Fruit fly (Drosophila melanogaster) whole organism, embryonic: ENCODE results near the gene CG13144.

Experiments used
- ATbp ChIP-seq: fragments of 200-800 bp; sonication (Bioruptor generic); optimal IDR thresholded peaks from 2 replicates; lab custom pipeline; 2017; ENCODE audit warnings: missing biosample characterization, mild to moderate bottlenecking, missing genetic modification characterization, missing genetic modification reagents
- Ada2b ChIP-seq: fragments of 200-800 bp; sonication (Bioruptor generic); IDR thresholded peaks from 2 replicates; pipeline ENCODE4 v1.3.6; 2022; ENCODE audit warnings: missing biosample characterization, missing genetic modification characterization
- CG11456 ChIP-seq: fragments of 200-800 bp; sonication (Bioruptor generic); IDR thresholded peaks from 3 replicates; pipeline ENCODE4 v1.3.6; 2022; ENCODE audit warnings: missing biosample characterization, missing genetic modification characterization
- CG11696 ChIP-seq: fragments of 200-800 bp; sonication (Bioruptor generic); IDR thresholded peaks from 2 replicates; pipeline ENCODE4 v1.3.6; 2022; ENCODE audit warnings: missing biosample characterization, missing genetic modification characterization
- CG12236 ChIP-seq: fragments of 200-800 bp; sonication (Bioruptor generic); optimal IDR thresholded peaks from 2 replicates; lab custom pipeline; 2016; ENCODE audit warnings: missing biosample characterization, missing genetic modification characterization
- CG17186 ChIP-seq: fragments of 200-800 bp; sonication (Bioruptor generic); optimal IDR thresholded peaks from 3 replicates; lab custom pipeline; 2017; ENCODE audit warnings: missing biosample characterization, missing genetic modification reagents, missing genetic modification characterization
- CG17568 ChIP-seq: fragments of 200-800 bp; sonication (Bioruptor generic); optimal IDR thresholded peaks from 2 replicates; lab custom pipeline; 2018; ENCODE audit warnings: missing biosample characterization, mild to moderate bottlenecking, missing genetic modification characterization, moderate library complexity
- CG18619 ChIP-seq: fragments of 200-800 bp; sonication (Bioruptor generic); optimal IDR thresholded peaks from 3 replicates; lab custom pipeline; 2017; ENCODE audit warnings: missing biosample characterization, mild to moderate bottlenecking, missing genetic modification characterization
- CG18764 ChIP-seq: fragments of 200-800 bp; sonication (Bioruptor generic); optimal IDR thresholded peaks from 3 replicates; lab custom pipeline; 2016; ENCODE audit warnings: missing biosample characterization, missing genetic modification characterization
- CG2712 ChIP-seq: fragments of 200-800 bp; optimal IDR thresholded peaks from 3 replicates; lab custom pipeline; 2019; ENCODE audit warnings: missing biosample characterization, mild to moderate bottlenecking, missing genetic modification characterization, moderate library complexity
- CG3065 ChIP-seq: fragments of 200-800 bp; sonication (Bioruptor generic); optimal IDR thresholded peaks from 2 replicates; lab custom pipeline; 2016; ENCODE audit warnings: missing biosample characterization, missing genetic modification characterization
- CG3407 ChIP-seq: fragments of 200-800 bp; sonication (Bioruptor generic); optimal IDR thresholded peaks from 2 replicates; lab custom pipeline; 2018; ENCODE audit warnings: missing biosample characterization, mild to moderate bottlenecking, missing genetic modification characterization
- CG6689 ChIP-seq: fragments of 200-800 bp; sonication (Bioruptor generic); IDR thresholded peaks from 2 replicates; pipeline ENCODE4 v1.3.6; 2022; ENCODE audit warnings: missing biosample characterization, missing genetic modification characterization
- CG6813 ChIP-seq: fragments of 200-800 bp; sonication (Bioruptor generic); optimal IDR thresholded peaks from 2 replicates; lab custom pipeline; 2017; ENCODE audit warnings: missing biosample characterization, missing genetic modification characterization, mild to moderate bottlenecking, moderate library complexity, missing genetic modification reagents
- CG6854 ChIP-seq: fragments of 200-800 bp; sonication (Bioruptor generic); optimal IDR thresholded peaks from 3 replicates; lab custom pipeline; 2017; ENCODE audit warnings: missing biosample characterization, mild to moderate bottlenecking, missing genetic modification characterization
- CG7786 ChIP-seq: fragments of 200-800 bp; sonication (Bioruptor generic); optimal IDR thresholded peaks from 2 replicates; lab custom pipeline; 2016; ENCODE audit warnings: missing biosample characterization, missing genetic modification characterization
- CG8089 ChIP-seq: fragments of 200-800 bp; sonication (Bioruptor generic); optimal IDR thresholded peaks from 3 replicates; lab custom pipeline; 2016; ENCODE audit warnings: missing biosample characterization, missing genetic modification characterization
- CG9215 ChIP-seq: fragments of 200-800 bp; sonication (Bioruptor generic); IDR thresholded peaks from 2 replicates; pipeline ENCODE4 v1.3.6; 2022; ENCODE audit warnings: missing biosample characterization, missing genetic modification characterization
- CHES-1-like ChIP-seq: fragments of 200-800 bp; sonication (Bioruptor generic); optimal IDR thresholded peaks from 2 replicates; lab custom pipeline; 2016; ENCODE audit warnings: missing biosample characterization, missing genetic modification characterization
- Chrac-16 ChIP-seq: fragments of 200-800 bp; sonication (Bioruptor generic); optimal IDR thresholded peaks from 3 replicates; lab custom pipeline; 2016; ENCODE audit warnings: missing biosample characterization, missing genetic modification characterization
- CrebB ChIP-seq: fragments of 200-800 bp; sonication (Bioruptor generic); optimal IDR thresholded peaks from 3 replicates; lab custom pipeline; 2018; ENCODE audit warnings: missing biosample characterization, mild to moderate bottlenecking, missing genetic modification characterization
- Dip3 ChIP-seq: fragments of 200-800 bp; sonication (Bioruptor generic); optimal IDR thresholded peaks from 3 replicates; lab custom pipeline; 2016; ENCODE audit warnings: missing biosample characterization, missing genetic modification characterization
- Dref ChIP-seq: fragments of 200-800 bp; sonication (Bioruptor generic); IDR thresholded peaks from 2 replicates; pipeline ENCODE4 v1.3.6; 2022; ENCODE audit warnings: missing biosample characterization, missing genetic modification characterization
- Ets97D ChIP-seq: fragments of 200-800 bp; sonication (Bioruptor generic); optimal IDR thresholded peaks from 3 replicates; lab custom pipeline; 2016; ENCODE audit warnings: missing biosample characterization, missing genetic modification characterization
- Fer1 ChIP-seq: fragments of 200-800 bp; sonication (Bioruptor generic); optimal IDR thresholded peaks from 2 replicates; lab custom pipeline; 2017; ENCODE audit warnings: missing biosample characterization, mild to moderate bottlenecking, missing genetic modification characterization
- Fer3 ChIP-seq: fragments of 200-800 bp; sonication (Bioruptor generic); optimal IDR thresholded peaks from 2 replicates; lab custom pipeline; 2018; ENCODE audit warnings: missing biosample characterization, mild to moderate bottlenecking, missing genetic modification characterization, moderate library complexity
- HmgZ ChIP-seq: fragments of 200-800 bp; sonication (Bioruptor generic); optimal IDR thresholded peaks from 2 replicates; lab custom pipeline; 2018; ENCODE audit warnings: missing biosample characterization, mild to moderate bottlenecking, missing genetic modification characterization
- Hr78 ChIP-seq, 2 experiments: fragments of 200-800 bp in 1 of 2; fragments of >200 bp in 1 of 2; sonication (Bioruptor generic) in 1 of 2; optimal IDR thresholded peaks; 2 replicates each; lab custom pipeline; 2017 to 2019; ENCODE audit warnings: missing biosample characterization in 2 of 2, missing genetic modification characterization in 2 of 2, mild to moderate bottlenecking in 1 of 2, moderate library complexity in 1 of 2
- MBD-R2 ChIP-seq: fragments of 200-800 bp; sonication (Bioruptor generic); IDR thresholded peaks from 2 replicates; pipeline ENCODE4 v1.3.6; 2022; ENCODE audit warnings: missing biosample characterization, missing genetic modification characterization
- Max ChIP-seq: fragments of 200-800 bp; sonication (Bioruptor generic); optimal IDR thresholded peaks from 2 replicates; lab custom pipeline; 2016; ENCODE audit warnings: missing biosample characterization, mild to moderate bottlenecking, missing genetic modification characterization
- Med ChIP-seq: fragments of 200-800 bp; sonication (Bioruptor generic); peaks from one replicate; lab custom pipeline; 2016; ENCODE audit warnings: missing biosample characterization, missing genetic modification characterization, mild to moderate bottlenecking, inconsistent platforms, moderate library complexity
- NC2β ChIP-seq: fragments of 200-800 bp; sonication (Bioruptor generic); optimal IDR thresholded peaks from 2 replicates; lab custom pipeline; 2016; ENCODE audit warnings: missing biosample characterization, missing genetic modification characterization
- Opbp ChIP-seq: fragments of 200-800 bp; sonication (Bioruptor generic); IDR thresholded peaks from 3 replicates; pipeline ENCODE4 v1.3.6; 2022; ENCODE audit warnings: missing biosample characterization, missing genetic modification characterization; ENCODE audit not compliant: partially characterized antibody
- Six4 ChIP-seq: fragments of 200-800 bp; sonication (Bioruptor generic); optimal IDR thresholded peaks from 2 replicates; lab custom pipeline; 2016; ENCODE audit warnings: missing biosample characterization, missing genetic modification characterization
- Taf1 ChIP-seq: fragments of 200-800 bp; sonication (Bioruptor generic); IDR thresholded peaks from 2 replicates; pipeline ENCODE4 v1.3.6; 2022; ENCODE audit warnings: missing biosample characterization, missing genetic modification characterization
- amos ChIP-seq: fragments of 200-800 bp; sonication (Bioruptor generic); IDR thresholded peaks from 2 replicates; pipeline ENCODE4 v1.3.6; 2022; ENCODE audit warnings: missing biosample characterization, missing genetic modification characterization; ENCODE audit not compliant: partially characterized antibody
- br ChIP-seq: fragments of >200 bp; optimal IDR thresholded peaks from 2 replicates; lab custom pipeline; 2017
- cas ChIP-seq: fragments of 200-800 bp; sonication (Bioruptor generic); IDR thresholded peaks from 2 replicates; pipeline ENCODE4 v1.3.6; 2022; ENCODE audit warnings: missing biosample characterization, missing genetic modification characterization
- ewg ChIP-seq: fragments of 200-800 bp; sonication (Bioruptor generic); optimal IDR thresholded peaks from 3 replicates; lab custom pipeline; 2017; ENCODE audit warnings: mild to moderate bottlenecking, missing biosample characterization, missing genetic modification reagents, missing genetic modification characterization
- her ChIP-seq: fragments of 200-800 bp; sonication (Bioruptor generic); optimal IDR thresholded peaks from 2 replicates; lab custom pipeline; 2016; ENCODE audit warnings: missing biosample characterization, missing genetic modification characterization
- kah ChIP-seq: fragments of 200-800 bp; sonication (Bioruptor generic); optimal IDR thresholded peaks from 2 replicates; lab custom pipeline; 2018; ENCODE audit warnings: missing biosample characterization, mild to moderate bottlenecking, missing genetic modification characterization
- lilli ChIP-seq: fragments of 200-800 bp; sonication (Bioruptor generic); optimal IDR thresholded peaks from 3 replicates; lab custom pipeline; 2016; ENCODE audit warnings: missing biosample characterization, missing genetic modification characterization
- lmd ChIP-seq: fragments of 200-800 bp; sonication (Bioruptor generic); IDR thresholded peaks from 2 replicates; pipeline ENCODE4 v1.3.6; 2022; ENCODE audit warnings: missing biosample characterization, missing genetic modification characterization
- p53 ChIP-seq: fragments of 200-800 bp; sonication (Bioruptor generic); optimal IDR thresholded peaks from 2 replicates; lab custom pipeline; 2016; ENCODE audit warnings: missing biosample characterization, missing genetic modification characterization
- pb ChIP-seq: fragments of 200-800 bp; sonication (Bioruptor generic); optimal IDR thresholded peaks from 3 replicates; lab custom pipeline; 2016; ENCODE audit warnings: missing biosample characterization, missing genetic modification characterization
- pfk ChIP-seq: fragments of 200-800 bp; sonication (Bioruptor generic); optimal IDR thresholded peaks from 2 replicates; lab custom pipeline; 2018; ENCODE audit warnings: missing biosample characterization, mild to moderate bottlenecking, missing genetic modification characterization, moderate library complexity
- sens-2 ChIP-seq: fragments of 200-800 bp; sonication (Bioruptor generic); IDR thresholded peaks from 2 replicates; pipeline ENCODE4 v1.3.6; 2022; ENCODE audit warnings: missing biosample characterization, missing genetic modification characterization
- sima ChIP-seq: fragments of 200-800 bp; sonication (Bioruptor generic); optimal IDR thresholded peaks from 2 replicates; lab custom pipeline; 2016; ENCODE audit warnings: missing biosample characterization, missing genetic modification characterization
- tna ChIP-seq: fragments of 200-800 bp; sonication (Bioruptor generic); IDR thresholded peaks from 2 replicates; pipeline ENCODE4 v1.3.6; 2022; ENCODE audit warnings: missing biosample characterization, missing genetic modification characterization; ENCODE audit not compliant: partially characterized antibody
- trem ChIP-seq: fragments of 200-800 bp; optimal IDR thresholded peaks from 3 replicates; lab custom pipeline; 2019; ENCODE audit warnings: missing biosample characterization, mild to moderate bottlenecking, missing genetic modification characterization, moderate library complexity
- z ChIP-seq: fragments of 200-800 bp; sonication (Bioruptor generic); IDR thresholded peaks from 3 replicates; pipeline ENCODE4 v1.3.6; 2022; ENCODE audit warnings: missing biosample characterization, missing genetic modification characterization

CG13144 gene

DNA sequence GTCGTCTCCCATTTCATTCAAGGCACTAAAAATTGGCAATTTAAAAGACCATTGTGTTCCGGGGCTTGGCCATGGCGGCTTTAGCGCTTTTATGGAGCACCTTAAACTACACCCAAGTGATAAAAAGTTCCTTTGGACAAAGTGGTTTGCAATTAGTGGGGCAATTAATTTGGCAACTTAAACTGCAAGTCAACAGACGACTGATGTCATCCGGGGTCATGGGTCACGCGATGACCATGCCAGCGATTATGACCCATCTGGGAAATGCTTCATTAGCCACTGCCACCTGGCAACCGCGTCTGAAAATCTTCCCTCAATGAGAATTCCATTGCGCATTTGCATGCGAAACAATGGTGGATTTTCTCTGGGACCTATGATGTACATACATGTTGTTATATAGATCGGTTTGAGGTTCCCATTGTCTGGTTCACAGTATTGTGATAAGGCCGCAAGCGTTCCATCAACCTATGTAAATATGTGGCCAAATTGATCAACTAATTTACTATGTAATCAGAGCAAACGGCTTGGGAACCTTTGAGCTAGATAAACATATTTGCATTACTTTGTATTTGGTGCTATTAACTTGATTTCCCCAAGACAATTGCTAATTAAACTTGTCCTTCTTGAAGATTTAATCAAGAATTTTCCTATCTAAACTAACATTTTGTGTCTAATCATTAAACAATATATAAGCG, 6.0 kb upstream of the CG13144 start (continued):
- TF ChIP-seq p53 (GFP tag; lab: Kevin White, UChicago), result no peak
- TF ChIP-seq CG3065 (GFP tag; lab: Kevin White, UChicago), result no peak
- TF ChIP-seq br (lab: Kevin White, UChicago), result no peak
- TF ChIP-seq CG11456 (GFP tag; lab: Robert Waterston, UW), result no peak
- TF ChIP-seq Med (GFP tag; lab: Kevin White, UChicago), result peak; percentile 56
- no peak for TF ChIP-seq pfk (GFP tag; lab: Kevin White, UChicago)
- TF ChIP-seq CG7786 (GFP tag; lab: Kevin White, UChicago), result no peak
- TF ChIP-seq CG18764 (GFP tag; lab: Kevin White, UChicago), result no peak
- no peak for TF ChIP-seq Fer1 (GFP tag; lab: Kevin White, UChicago)
- no peak for TF ChIP-seq Six4 (GFP tag; lab: Kevin White, UChicago)
- no peak for TF ChIP-seq ewg (GFP tag; lab: Kevin White, UChicago)
- peak in 1 of 2 experiments; percentile 18 for TF ChIP-seq Hr78 (GFP tag; optimal IDR thresholded peaks at IDR 0.05; lab: Kevin White, UChicago)
- TF ChIP-seq CrebB (tag; lab: Kevin White, UChicago), result no peak
- no peak for TF ChIP-seq Dref (GFP tag; lab: Robert Waterston, UW)
- no peak for TF ChIP-seq CG6854 (GFP tag; lab: Kevin White, UChicago)
- TF ChIP-seq amos (GFP tag; lab: Robert Waterston, UW), result no peak
- TF ChIP-seq kah (GFP tag; lab: Kevin White, UChicago), result no peak
- TF ChIP-seq ATbp (GFP tag; lab: Kevin White, UChicago), result peak; percentile 53
- peak; percentile 52 for TF ChIP-seq CG6813 (GFP tag; lab: Kevin White, UChicago)
- TF ChIP-seq HmgZ (tag; lab: Kevin White, UChicago), result no peak
- no peak for TF ChIP-seq her
- peak; percentile 6 for TF ChIP-seq CG2712 (tag; lab: Kevin White, UChicago)
- no peak for TF ChIP-seq sens-2 (GFP tag; lab: Robert Waterston, UW)
- no peak for TF ChIP-seq Opbp
- no peak for TF ChIP-seq pb (GFP tag; lab: Kevin White, UChicago)
- no peak for TF ChIP-seq CHES-1-like (GFP tag; lab: Kevin White, UChicago)
- TF ChIP-seq CG17568, result peak; percentile 16
- no peak for TF ChIP-seq CG17186 (GFP tag; lab: Kevin White, UChicago)
- TF ChIP-seq Chrac-16 (GFP tag; lab: Kevin White, UChicago), result no peak
- TF ChIP-seq MBD-R2 (GFP tag; lab: Robert Waterston, UW), result no peak
- no peak for TF ChIP-seq CG11696 (GFP tag; lab: Robert Waterston, UW)
- TF ChIP-seq lilli (GFP tag; lab: Kevin White, UChicago), result no peak
- TF ChIP-seq Dip3 (GFP tag; lab: Kevin White, UChicago), result no peak
- no peak for TF ChIP-seq NC2β
- no peak for TF ChIP-seq CG12236 (GFP tag; lab: Kevin White, UChicago)
- TF ChIP-seq Ets97D, result no peak
- TF ChIP-seq CG18619, result no peak
- TF ChIP-seq lmd (GFP tag; lab: Robert Waterston, UW), result no peak
- no peak for TF ChIP-seq tna (GFP tag; lab: Robert Waterston, UW)
- TF ChIP-seq trem (tag; lab: Kevin White, UChicago), result no peak
- TF ChIP-seq CG8089 (GFP tag; lab: Kevin White, UChicago), result peak; percentile 23
- no peak for TF ChIP-seq sima (GFP tag; lab: Kevin White, UChicago)
- no peak for TF ChIP-seq CG9215 (GFP tag; lab: Robert Waterston, UW)
- TF ChIP-seq Max (GFP tag; lab: Kevin White, UChicago), result no peak
- no peak for TF ChIP-seq Ada2b (GFP tag; lab: Robert Waterston, UW)
- no peak for TF ChIP-seq cas (GFP tag; lab: Robert Waterston, UW)
- TF ChIP-seq CG6689, result no peak
- TF ChIP-seq CG3407, result peak; percentile 63
- TF ChIP-seq Fer3 (tag; lab: Kevin White, UChicago), result no peak
- no peak for TF ChIP-seq z (GFP tag; lab: Robert Waterston, UW)
- TF ChIP-seq Taf1, result no peak
